Worm (Caenorhabditis elegans): ENCODE data around the gene F40G9.6.

- TF ChIP-seq dao-5 (tag; optimal IDR thresholded peaks at IDR 0.05) (no peak), W03F9.2 (tag; optimal IDR thresholded peaks at IDR 0.05) (no peak)
Measured at ce11 chrIII:190686-191085, 11.3 kb downstream of the F40G9.6 start, which contains the start of gene cox-17.
